Worm (Caenorhabditis elegans) whole organism, L1 larva: ENCODE measurements around the gene Y1A5A.1.
A peak's percentile ranks its signal among the peaks of the same experiment; 100 is the strongest.

Experiments used
- C34B4.2 ChIP-seq: sonication (generic microtip); optimal IDR thresholded peaks from 2 replicates; lab custom pipeline; 2017; ENCODE audit warnings: mild to moderate bottlenecking, missing genetic modification characterization, missing compliant biosample characterization
- aly-2 ChIP-seq: fragments of 150-350 bp; optimal IDR thresholded peaks from 2 replicates; lab custom pipeline; 2014; ENCODE audit warnings: missing biosample characterization, missing genetic modification characterization
- ama-1 ChIP-seq: fragments of 150-350 bp; optimal IDR thresholded peaks from 2 replicates; lab custom pipeline; 2014
- ceh-8 ChIP-seq: fragments of 200-800 bp; sonication (Bioruptor generic); optimal IDR thresholded peaks from 2 replicates; lab custom pipeline; 2018; ENCODE audit warnings: mild to moderate bottlenecking, missing genetic modification characterization, moderate library complexity, missing compliant biosample characterization
- ceh-90 ChIP-seq: sonication (generic microtip); optimal IDR thresholded peaks from 2 replicates; lab custom pipeline; 2016; ENCODE audit warnings: missing genetic modification characterization, missing compliant biosample characterization
- dpl-1 ChIP-seq, 3 experiments: fragments of 150-350 bp in 2 of 3; sonication (generic microtip) in 1 of 3; optimal IDR thresholded peaks; 2 replicates each; lab custom pipeline; 2014 to 2017; ENCODE audit warnings: missing biosample characterization in 3 of 3, missing genetic modification characterization in 3 of 3, missing genetic modification reagents in 3 of 3
- efl-1 ChIP-seq, 4 experiments: fragments of 150-350 bp; optimal IDR thresholded peaks in 3 of 4; peaks in 1 of 4; 1 replicate in 1 of 4; 2 replicates in 3 of 4; lab custom pipeline; 2014; ENCODE audit warnings: missing biosample characterization in 2 of 4, missing genetic modification characterization in 2 of 4, missing genetic modification reagents in 2 of 4
- egl-27 ChIP-seq, 2 experiments: fragments of 150-350 bp in 1 of 2; sonication (generic microtip); optimal IDR thresholded peaks; 3 replicates each; lab custom pipeline; 2017 to 2018; ENCODE audit warnings: missing biosample characterization in 2 of 2, missing genetic modification characterization in 2 of 2, missing genetic modification reagents in 2 of 2
- ets-5 ChIP-seq: fragments of 200-800 bp; sonication (Bioruptor generic); IDR thresholded peaks from 2 replicates; pipeline ENCODE4 v1.3.6; 2022; ENCODE audit warnings: missing genetic modification characterization, missing compliant biosample characterization
- fkh-8 ChIP-seq: sonication (generic microtip); optimal IDR thresholded peaks from 2 replicates; lab custom pipeline; 2016; ENCODE audit warnings: mild to moderate bottlenecking, missing genetic modification characterization, missing compliant biosample characterization
- grh-1 ChIP-seq: fragments of 200-800 bp; sonication (Bioruptor generic); IDR thresholded peaks from 2 replicates; pipeline ENCODE4 v1.3.6; 2022; ENCODE audit warnings: missing genetic modification reagents, missing genetic modification characterization, missing compliant biosample characterization
- hlh-17 ChIP-seq: fragments of 200-800 bp; sonication (Bioruptor generic); optimal IDR thresholded peaks from 2 replicates; lab custom pipeline; 2018; ENCODE audit warnings: missing genetic modification characterization, mild to moderate bottlenecking, missing compliant biosample characterization, moderate library complexity, borderline replicate concordance
- hpl-2 ChIP-seq: fragments of 150-350 bp; optimal IDR thresholded peaks from 2 replicates; lab custom pipeline; 2014; ENCODE audit warnings: missing biosample characterization, missing genetic modification reagents, missing genetic modification characterization
- isw-1 ChIP-seq: fragments of 200-800 bp; sonication (Bioruptor generic); IDR thresholded peaks from 2 replicates; pipeline ENCODE4 v1.3.6; 2022; ENCODE audit warnings: missing genetic modification characterization, missing compliant biosample characterization
- lin-14 ChIP-seq: fragments of 200-800 bp; sonication (Bioruptor generic); optimal IDR thresholded peaks from 2 replicates; lab custom pipeline; 2018; ENCODE audit warnings: mild to moderate bottlenecking, missing genetic modification characterization, moderate library complexity, missing compliant biosample characterization
- lin-35 ChIP-seq, 2 experiments: fragments of 150-350 bp; optimal IDR thresholded peaks; 2 replicates each; lab custom pipeline; 2014; ENCODE audit warnings: missing biosample characterization in 2 of 2, missing genetic modification characterization in 2 of 2, missing genetic modification reagents in 2 of 2
- lsy-2 ChIP-seq, 2 experiments: fragments of 150-350 bp; optimal IDR thresholded peaks; 2 replicates each; lab custom pipeline; 2014; ENCODE audit warnings: missing biosample characterization in 2 of 2, missing genetic modification characterization in 2 of 2
- mef-2 ChIP-seq: fragments of 150-350 bp; optimal IDR thresholded peaks from 2 replicates; lab custom pipeline; 2014; ENCODE audit warnings: missing biosample characterization, missing genetic modification characterization
- nhr-12 ChIP-seq: sonication (generic microtip); optimal IDR thresholded peaks from 2 replicates; lab custom pipeline; 2017; ENCODE audit warnings: missing biosample characterization, missing genetic modification characterization
- nhr-71 ChIP-seq: sonication (generic microtip); optimal IDR thresholded peaks from 2 replicates; lab custom pipeline; 2016; ENCODE audit warnings: mild to moderate bottlenecking, missing genetic modification characterization, moderate library complexity, missing compliant biosample characterization
- nhr-77 ChIP-seq: fragments of 150-350 bp; optimal IDR thresholded peaks from 2 replicates; lab custom pipeline; 2014; ENCODE audit warnings: missing biosample characterization, missing genetic modification characterization
- nhr-85 ChIP-seq: sonication (generic microtip); peaks from one replicate; lab custom pipeline; 2016; ENCODE audit warnings: missing genetic modification characterization, inconsistent platforms, missing compliant biosample characterization
- nhr-90 ChIP-seq: sonication (generic microtip); optimal IDR thresholded peaks from 2 replicates; lab custom pipeline; 2016; ENCODE audit warnings: mild to moderate bottlenecking, missing genetic modification characterization, missing compliant biosample characterization; ENCODE audit not compliant: poor library complexity
- pax-3 ChIP-seq: fragments of 200-800 bp; sonication (Bioruptor generic); optimal IDR thresholded peaks from 2 replicates; lab custom pipeline; 2018; ENCODE audit warnings: mild to moderate bottlenecking, missing genetic modification characterization, moderate library complexity, missing compliant biosample characterization
- rnt-1 ChIP-seq: sonication (generic microtip); optimal IDR thresholded peaks from 2 replicates; lab custom pipeline; 2016; ENCODE audit warnings: mild to moderate bottlenecking, missing genetic modification characterization, moderate library complexity, missing compliant biosample characterization
- snpc-4 ChIP-seq: fragments of 150-350 bp; optimal IDR thresholded peaks from 2 replicates; lab custom pipeline; 2014; ENCODE audit warnings: missing biosample characterization, missing genetic modification characterization
- tlp-1 ChIP-seq: fragments of 150-350 bp; optimal IDR thresholded peaks from 2 replicates; lab custom pipeline; 2014; ENCODE audit warnings: missing biosample characterization, missing genetic modification characterization
- unc-130 ChIP-seq: fragments of 150-350 bp; optimal IDR thresholded peaks from 2 replicates; lab custom pipeline; 2017; ENCODE audit warnings: missing biosample characterization, missing genetic modification characterization, inconsistent platforms
- unc-30 ChIP-seq: sonication (generic microtip); optimal IDR thresholded peaks from 2 replicates; lab custom pipeline; 2017; ENCODE audit warnings: missing biosample characterization, missing genetic modification characterization
- unc-98 ChIP-seq: fragments of 200-800 bp; sonication (Bioruptor generic); IDR thresholded peaks from 2 replicates; pipeline ENCODE4 v1.3.6; 2022; ENCODE audit warnings: missing genetic modification characterization, missing compliant biosample characterization
- zag-1 ChIP-seq: fragments of 150-350 bp; optimal IDR thresholded peaks from 2 replicates; lab custom pipeline; 2014; ENCODE audit warnings: missing biosample characterization, missing genetic modification characterization
- ztf-4 ChIP-seq: fragments of 150-350 bp; optimal IDR thresholded peaks from 2 replicates; lab custom pipeline; 2014; ENCODE audit warnings: missing biosample characterization, missing genetic modification characterization

The Y1A5A.1 gene

DNA sequence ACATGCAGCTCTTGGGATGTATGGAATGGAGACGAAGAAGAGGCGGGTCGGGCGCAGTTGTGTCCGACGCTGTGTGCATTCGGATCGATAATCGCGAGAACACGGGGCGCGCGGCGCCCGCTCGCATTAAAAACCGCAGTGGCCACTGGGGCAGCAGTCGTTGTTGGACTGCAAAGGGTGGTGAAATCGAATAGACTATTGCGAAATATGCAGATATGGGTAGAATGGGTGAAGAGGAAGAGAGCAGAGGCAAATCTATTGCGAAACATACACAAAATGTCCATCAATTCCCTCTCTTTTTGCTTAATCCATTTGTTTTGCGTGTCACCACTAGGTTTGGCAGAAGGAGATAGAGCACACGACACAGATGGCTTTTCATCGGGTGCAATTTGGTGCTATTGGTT lies 31.6 kb upstream of the Y1A5A.1 start (continued):
- TF ChIP-seq lin-35 (GFP tag; optimal IDR thresholded peaks at IDR 0.05; lab: Kevin White, UChicago) (peak in 1 of 2 experiments; percentile 47), fkh-8 (tag; lab: Kevin White, UChicago) (peak; percentile 81), ceh-90 (peak; percentile 25)
- TF ChIP-seq, all 84 proteins: peak for 36

DNA sequence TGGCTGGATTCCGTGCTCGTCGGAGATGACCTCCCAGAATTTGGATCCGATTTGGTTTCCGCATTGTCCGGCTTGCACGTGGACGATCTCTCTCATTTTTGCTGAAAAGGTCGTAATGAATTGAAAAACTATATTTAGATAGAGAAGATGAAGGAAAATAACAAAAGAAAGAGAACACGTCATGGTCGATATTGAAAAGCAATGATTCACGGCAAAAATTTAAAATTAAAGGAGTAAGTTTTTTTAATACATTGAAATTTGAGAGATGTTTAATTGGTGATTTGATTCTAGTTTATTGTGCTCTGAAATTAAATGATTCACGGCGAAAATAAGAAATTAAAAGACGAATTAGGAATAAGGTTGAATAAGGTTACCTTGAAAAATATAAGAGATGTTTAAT lies 31.1 kb upstream of the Y1A5A.1 start, which contains the start of gene tbb-2:
tbb-2 (minus strand) TSS at position 101 of the 400 bp plus-strand sequence.
- TF ChIP-seq snpc-4 (tag; lab: Kevin White, UChicago) (no peak), nhr-85 (tag; lab: Kevin White, UChicago) (peak; percentile 51), efl-1 (optimal IDR thresholded peaks at IDR 0.05; lab: Kevin White, UChicago) (no peak), efl-1 (GFP tag; optimal IDR thresholded peaks at IDR 0.05 in 1 of 2; lab: Kevin White, UChicago) (peak in 1 of 2 experiments; percentile 46)

ce11 chrIII:4015382-4015986 lies 29.0 kb upstream of the Y1A5A.1 start:
- TF ChIP-seq lsy-2 (tag; optimal IDR thresholded peaks at IDR 0.05; lab: Kevin White, UChicago) = peak; percentile 11 to 23
- TF ChIP-seq nhr-71 = peak; percentile 1
- TF ChIP-seq aly-2 (tag; lab: Kevin White, UChicago) = peak; percentile 88
- TF ChIP-seq tlp-1 = peak; percentile 89
- TF ChIP-seq ztf-4 = peak; percentile 52
- peak; percentile 20 for TF ChIP-seq lin-14
- no peak for TF ChIP-seq nhr-77 (tag; lab: Kevin White, UChicago)
- TF ChIP-seq dpl-1 (GFP tag; optimal IDR thresholded peaks at IDR 0.05; lab: Kevin White, UChicago) = peak in 1 of 3 experiments; percentile 38
- no peak for TF ChIP-seq isw-1 (GFP tag; lab: Robert Waterston, UW)
- TF ChIP-seq nhr-90 = peak; percentile 17
- no peak for TF ChIP-seq efl-1 (optimal IDR thresholded peaks at IDR 0.05; lab: Kevin White, UChicago)
- peak in 1 of 2 experiments; percentile 92 for TF ChIP-seq efl-1 (GFP tag; optimal IDR thresholded peaks at IDR 0.05 in 1 of 2; lab: Kevin White, UChicago)
- TF ChIP-seq grh-1 (GFP tag; lab: Robert Waterston, UW) = peak; percentile 28; the same call in 1 of the 2 replicates
- TF ChIP-seq unc-130 (tag; lab: Kevin White, UChicago) = no peak
- peak; percentile 63 for TF ChIP-seq nhr-85 (tag; lab: Kevin White, UChicago)

- TF ChIP-seq ceh-8 (no peak), mef-2 (no peak), C34B4.2 (no peak)
- TF ChIP-seq, all 84 proteins: peak for 0
Measured at ce11 chrIII:4013061-4013460, 26.6 kb upstream of the Y1A5A.1 start.

- TF ChIP-seq pax-3 (no peak), egl-27 (tag; optimal IDR thresholded peaks at IDR 0.05; lab: Kevin White, UChicago) (no peak), dpl-1 (GFP tag; optimal IDR thresholded peaks at IDR 0.05; lab: Kevin White, UChicago) (no peak), rnt-1 (no peak), nhr-12 (tag; lab: Kevin White, UChicago) (no peak), lsy-2 (tag; optimal IDR thresholded peaks at IDR 0.05; lab: Kevin White, UChicago) (no peak), lin-14 (no peak), ets-5 (GFP tag; lab: Robert Waterston, UW) (no peak), hpl-2 (GFP tag; lab: Kevin White, UChicago) (no peak), isw-1 (GFP tag; lab: Robert Waterston, UW) (no peak), grh-1 (GFP tag; lab: Robert Waterston, UW) (no peak), unc-98 (GFP tag; lab: Robert Waterston, UW) (no peak), unc-30 (tag; lab: Kevin White, UChicago) (no peak), zag-1 (no peak), ama-1 (lab: Kevin White, UChicago) (no peak), hlh-17 (GFP tag; lab: Kevin White, UChicago) (no peak)
Measured at ce11 chrIII:4012036-4012435, 25.6 kb upstream of the Y1A5A.1 start, which contains the start of gene C36E8.4. Gene C36E8.4 (plus strand): TSS chrIII:4012336.
